Fruit fly (Drosophila melanogaster) whole organism, embryonic: ENCODE results near the gene corto.
A peak's percentile ranks its signal among the peaks of the same experiment; 100 is the strongest.

ENCODE experiments used
- Ada2b ChIP-seq: fragments of 200-800 bp; sonication (Bioruptor generic); IDR thresholded peaks from 2 replicates; pipeline ENCODE4 v1.3.6; 2022; ENCODE audit warnings: missing biosample characterization, missing genetic modification characterization
- BtbVII ChIP-seq: fragments of 200-800 bp; sonication (Bioruptor generic); optimal IDR thresholded peaks from 3 replicates; lab custom pipeline; 2017; ENCODE audit warnings: missing biosample characterization, mild to moderate bottlenecking, missing genetic modification characterization
- CG10959 ChIP-seq: fragments of 200-800 bp; sonication (Bioruptor generic); IDR thresholded peaks from 2 replicates; pipeline ENCODE4 v1.3.6; 2022; ENCODE audit warnings: missing biosample characterization, missing genetic modification characterization
- CG10979 ChIP-seq: fragments of 200-800 bp; sonication (Bioruptor generic); optimal IDR thresholded peaks from 2 replicates; lab custom pipeline; 2018; ENCODE audit warnings: missing biosample characterization, mild to moderate bottlenecking, missing genetic modification characterization, moderate library complexity
- CG11398 ChIP-seq: fragments of 200-800 bp; sonication (Bioruptor generic); optimal IDR thresholded peaks from 2 replicates; lab custom pipeline; 2016; ENCODE audit warnings: missing biosample characterization, missing genetic modification characterization
- CG12769 ChIP-seq: fragments of 200-800 bp; sonication (Bioruptor generic); optimal IDR thresholded peaks from 2 replicates; lab custom pipeline; 2019; ENCODE audit warnings: missing biosample characterization, mild to moderate bottlenecking, missing genetic modification characterization, moderate library complexity
- CG15011 ChIP-seq: fragments of 200-800 bp; sonication (Bioruptor generic); optimal IDR thresholded peaks from 3 replicates; lab custom pipeline; 2018; ENCODE audit warnings: missing biosample characterization, mild to moderate bottlenecking, missing genetic modification characterization
- CG15601 ChIP-seq: fragments of 200-800 bp; sonication (Bioruptor generic); optimal IDR thresholded peaks from 3 replicates; lab custom pipeline; 2019; ENCODE audit warnings: missing biosample characterization, mild to moderate bottlenecking, missing genetic modification characterization, moderate library complexity
- CG1603 ChIP-seq: fragments of 200-800 bp; sonication (Bioruptor generic); optimal IDR thresholded peaks from 2 replicates; lab custom pipeline; 2019; ENCODE audit warnings: missing biosample characterization, mild to moderate bottlenecking, missing genetic modification characterization, moderate library complexity
- CG1647 ChIP-seq: fragments of 200-800 bp; sonication (Bioruptor generic); optimal IDR thresholded peaks from 3 replicates; lab custom pipeline; 2016; ENCODE audit warnings: missing biosample characterization, missing genetic modification characterization
- CG1832 ChIP-seq: fragments of 200-800 bp; sonication (Bioruptor generic); optimal IDR thresholded peaks from 2 replicates; lab custom pipeline; 2017; ENCODE audit warnings: missing biosample characterization, mild to moderate bottlenecking, missing genetic modification characterization, inconsistent platforms
- CG18619 ChIP-seq: fragments of 200-800 bp; sonication (Bioruptor generic); optimal IDR thresholded peaks from 3 replicates; lab custom pipeline; 2017; ENCODE audit warnings: missing biosample characterization, mild to moderate bottlenecking, missing genetic modification characterization
- CG2120 ChIP-seq: fragments of 200-800 bp; sonication (Bioruptor generic); optimal IDR thresholded peaks from 3 replicates; lab custom pipeline; 2016; ENCODE audit warnings: missing biosample characterization, missing genetic modification characterization
- CG2678 ChIP-seq: fragments of 200-800 bp; sonication (Bioruptor generic); optimal IDR thresholded peaks from 3 replicates; lab custom pipeline; 2019; ENCODE audit warnings: missing biosample characterization, mild to moderate bottlenecking, missing genetic modification characterization, moderate library complexity
- CG31224 ChIP-seq: fragments of 200-800 bp; sonication (Bioruptor generic); IDR thresholded peaks from 2 replicates; pipeline ENCODE4 v1.3.6; 2022; ENCODE audit warnings: missing biosample characterization, missing genetic modification characterization
- CG3407 ChIP-seq: fragments of 200-800 bp; sonication (Bioruptor generic); optimal IDR thresholded peaks from 2 replicates; lab custom pipeline; 2018; ENCODE audit warnings: missing biosample characterization, mild to moderate bottlenecking, missing genetic modification characterization
- CG3838 ChIP-seq: fragments of 200-800 bp; sonication (Bioruptor generic); optimal IDR thresholded peaks from 3 replicates; lab custom pipeline; 2016; ENCODE audit warnings: missing biosample characterization, missing genetic modification characterization
- CG4707 ChIP-seq: fragments of 200-800 bp; sonication (Bioruptor generic); optimal IDR thresholded peaks from 2 replicates; lab custom pipeline; 2018; ENCODE audit warnings: missing biosample characterization, mild to moderate bottlenecking, missing genetic modification characterization, moderate library complexity
- CG4820 ChIP-seq: fragments of 200-800 bp; sonication (Bioruptor generic); optimal IDR thresholded peaks from 3 replicates; lab custom pipeline; 2016; ENCODE audit warnings: missing biosample characterization, missing genetic modification characterization
- CG6854 ChIP-seq: fragments of 200-800 bp; sonication (Bioruptor generic); optimal IDR thresholded peaks from 3 replicates; lab custom pipeline; 2017; ENCODE audit warnings: missing biosample characterization, mild to moderate bottlenecking, missing genetic modification characterization
- CG7357 ChIP-seq: fragments of 200-800 bp; sonication (Bioruptor generic); IDR thresholded peaks from 3 replicates; pipeline ENCODE4 v1.3.6; 2022; ENCODE audit warnings: missing biosample characterization, missing genetic modification characterization
- CG7839 ChIP-seq: fragments of 200-800 bp; sonication (Bioruptor generic); optimal IDR thresholded peaks from 3 replicates; lab custom pipeline; 2018; ENCODE audit warnings: missing biosample characterization, mild to moderate bottlenecking, missing genetic modification characterization, moderate library complexity
- CG8388 ChIP-seq: fragments of 200-800 bp; sonication (Bioruptor generic); optimal IDR thresholded peaks from 2 replicates; lab custom pipeline; 2019; ENCODE audit warnings: missing biosample characterization, mild to moderate bottlenecking, missing genetic modification characterization, moderate library complexity
- CG8924 ChIP-seq: fragments of 200-800 bp; optimal IDR thresholded peaks from 3 replicates; lab custom pipeline; 2019; ENCODE audit warnings: missing biosample characterization, mild to moderate bottlenecking, missing genetic modification characterization, moderate library complexity
- CG9817 ChIP-seq: fragments of 200-800 bp; sonication (Bioruptor generic); optimal IDR thresholded peaks from 2 replicates; lab custom pipeline; 2018; ENCODE audit warnings: missing biosample characterization, mild to moderate bottlenecking, missing genetic modification characterization, moderate library complexity
- Dek ChIP-seq: fragments of 200-800 bp; sonication (Bioruptor generic); optimal IDR thresholded peaks from 3 replicates; lab custom pipeline; 2019; ENCODE audit warnings: missing biosample characterization, mild to moderate bottlenecking, missing genetic modification characterization, moderate library complexity
- Kr ChIP-seq: fragments of 200-800 bp; sonication (Bioruptor generic); optimal IDR thresholded peaks from 2 replicates; lab custom pipeline; 2017; ENCODE audit warnings: missing biosample characterization, mild to moderate bottlenecking, missing genetic modification characterization
- Lpt ChIP-seq: fragments of >200 bp; optimal IDR thresholded peaks from 2 replicates; lab custom pipeline; 2018; ENCODE audit warnings: missing biosample characterization, missing genetic modification characterization
- Med ChIP-seq: fragments of 200-800 bp; sonication (Bioruptor generic); peaks from one replicate; lab custom pipeline; 2016; ENCODE audit warnings: missing biosample characterization, missing genetic modification characterization, mild to moderate bottlenecking, inconsistent platforms, moderate library complexity
- Oaz ChIP-seq: fragments of 200-800 bp; sonication (Bioruptor generic); IDR thresholded peaks from 2 replicates; pipeline ENCODE4 v1.3.6; 2022; ENCODE audit warnings: missing biosample characterization, missing genetic modification characterization
- Scr ChIP-seq: fragments of 200-800 bp; sonication (Bioruptor generic); IDR thresholded peaks from 2 replicates; pipeline ENCODE4 v1.3.6; 2022; ENCODE audit warnings: missing biosample characterization, missing genetic modification characterization; ENCODE audit not compliant: partially characterized antibody
- Side ChIP-seq: fragments of 200-800 bp; sonication (Bioruptor generic); optimal IDR thresholded peaks from 2 replicates; lab custom pipeline; 2016; ENCODE audit warnings: missing biosample characterization, missing genetic modification characterization
- Sox102F ChIP-seq: fragments of 200-800 bp; sonication (Bioruptor generic); optimal IDR thresholded peaks from 2 replicates; lab custom pipeline; 2018; ENCODE audit warnings: missing biosample characterization, mild to moderate bottlenecking, missing genetic modification characterization, moderate library complexity
- Ssrp ChIP-seq: fragments of 200-800 bp; sonication (Bioruptor generic); optimal IDR thresholded peaks from 2 replicates; lab custom pipeline; 2018; ENCODE audit warnings: missing biosample characterization, mild to moderate bottlenecking, missing genetic modification characterization, moderate library complexity
- Trl ChIP-seq, 3 experiments: fragments of >200 bp in 2 of 3; fragments of 200-800 bp in 1 of 3; sonication (Bioruptor generic) in 1 of 3; optimal IDR thresholded peaks; 2 replicates in 1 of 3; 3 replicates in 2 of 3; lab custom pipeline; 2016 to 2017; ENCODE audit warnings: missing biosample characterization in 1 of 3, missing genetic modification characterization in 1 of 3
- aop ChIP-seq: fragments of 200-800 bp; sonication (Bioruptor generic); IDR thresholded peaks from 2 replicates; pipeline ENCODE4 v1.3.6; 2022; ENCODE audit warnings: missing biosample characterization, missing genetic modification characterization
- btn ChIP-seq: fragments of 200-800 bp; sonication (Bioruptor generic); optimal IDR thresholded peaks from 2 replicates; lab custom pipeline; 2016; ENCODE audit warnings: missing biosample characterization, missing genetic modification characterization
- dmrt99B ChIP-seq: fragments of 200-800 bp; sonication (Bioruptor generic); optimal IDR thresholded peaks from 2 replicates; lab custom pipeline; 2018; ENCODE audit warnings: missing biosample characterization, mild to moderate bottlenecking, missing genetic modification characterization, moderate library complexity
- fu2 ChIP-seq: fragments of 200-800 bp; sonication (Bioruptor generic); optimal IDR thresholded peaks from 2 replicates; lab custom pipeline; 2016; ENCODE audit warnings: missing biosample characterization, missing genetic modification characterization
- gem ChIP-seq: fragments of 200-800 bp; sonication (Bioruptor generic); optimal IDR thresholded peaks from 2 replicates; lab custom pipeline; 2019; ENCODE audit warnings: missing biosample characterization, mild to moderate bottlenecking, missing genetic modification characterization, moderate library complexity
- hth ChIP-seq: fragments of >200 bp; optimal IDR thresholded peaks from 2 replicates; lab custom pipeline; 2017; ENCODE audit warnings: inconsistent platforms
- kay ChIP-seq: fragments of 200-800 bp; sonication (Bioruptor generic); optimal IDR thresholded peaks from 2 replicates; lab custom pipeline; 2016; ENCODE audit warnings: missing biosample characterization, missing genetic modification characterization
- nau ChIP-seq: fragments of 200-800 bp; sonication (Bioruptor generic); optimal IDR thresholded peaks from 3 replicates; lab custom pipeline; 2017; ENCODE audit warnings: missing biosample characterization, mild to moderate bottlenecking, missing genetic modification characterization, missing genetic modification reagents
- odd ChIP-seq: fragments of 200-800 bp; sonication (Bioruptor generic); optimal IDR thresholded peaks from 2 replicates; lab custom pipeline; 2017; ENCODE audit warnings: missing biosample characterization, mild to moderate bottlenecking, missing genetic modification characterization
- pita ChIP-seq: fragments of 200-800 bp; sonication (Bioruptor generic); optimal IDR thresholded peaks from 2 replicates; lab custom pipeline; 2017; ENCODE audit warnings: missing biosample characterization, mild to moderate bottlenecking, missing genetic modification characterization
- sim ChIP-seq: fragments of 200-800 bp; sonication (Bioruptor generic); IDR thresholded peaks from 2 replicates; pipeline ENCODE4 v1.3.6; 2022; ENCODE audit warnings: missing biosample characterization, missing genetic modification characterization
- sob ChIP-seq: fragments of 200-800 bp; sonication (Bioruptor generic); IDR thresholded peaks from 2 replicates; pipeline ENCODE4 v1.3.6; 2022; ENCODE audit warnings: missing biosample characterization, missing genetic modification characterization
- tll ChIP-seq, 2 experiments: fragments of 200-800 bp in 1 of 2; fragments of >200 bp in 1 of 2; sonication (Bioruptor generic) in 1 of 2; optimal IDR thresholded peaks; 2 replicates each; lab custom pipeline; 2017 to 2019; ENCODE audit warnings: missing biosample characterization in 2 of 2, missing genetic modification characterization in 2 of 2, mild to moderate bottlenecking in 1 of 2, moderate library complexity in 1 of 2
- twi ChIP-seq: fragments of 200-800 bp; optimal IDR thresholded peaks from 2 replicates; lab custom pipeline; 2019; ENCODE audit warnings: missing biosample characterization, mild to moderate bottlenecking, missing genetic modification characterization, moderate library complexity
- tx ChIP-seq: fragments of 200-800 bp; sonication (Bioruptor generic); optimal IDR thresholded peaks from 2 replicates; lab custom pipeline; 2016; ENCODE audit warnings: missing biosample characterization, missing genetic modification characterization
- vnd ChIP-seq: fragments of 200-800 bp; sonication (Bioruptor generic); IDR thresholded peaks from 3 replicates; pipeline ENCODE4 v1.3.6; 2022; ENCODE audit warnings: missing biosample characterization, missing genetic modification characterization; ENCODE audit not compliant: partially characterized antibody

The corto gene

dm6 chr3R:5031881-5032280 lies 55.0 kb downstream of the corto start (continued):
- TF ChIP-seq CG10959 (GFP tag; lab: Robert Waterston, UW) (no peak), CG4707 (GFP tag; lab: Kevin White, UChicago) (peak; percentile 60), CG9817 (tag; lab: Kevin White, UChicago) (no peak), Trl (optimal IDR thresholded peaks at IDR 0.05; lab: Kevin White, UChicago) (no peak), Trl (GFP tag; optimal IDR thresholded peaks at IDR 0.05; lab: Kevin White, UChicago) (peak; percentile 15), Oaz (GFP tag; lab: Robert Waterston, UW) (no peak), CG3838 (GFP tag; lab: Kevin White, UChicago) (no peak), CG6854 (no peak), gem (tag; lab: Kevin White, UChicago) (peak; percentile 10), CG3407 (GFP tag; lab: Kevin White, UChicago) (peak; percentile 43), fu2 (GFP tag; lab: Kevin White, UChicago) (no peak), BtbVII (GFP tag; lab: Kevin White, UChicago) (peak; percentile 13), kay (no peak), CG18619 (GFP tag; lab: Kevin White, UChicago) (peak; percentile 18), CG4820 (no peak), pita (GFP tag; lab: Kevin White, UChicago) (no peak), CG15011 (GFP tag; lab: Kevin White, UChicago) (peak; percentile 8), CG31224 (no peak), CG8388 (GFP tag; lab: Kevin White, UChicago) (no peak), aop (no peak), CG1603 (tag; lab: Kevin White, UChicago) (peak; percentile 13), CG2120 (no peak), Kr (GFP tag; lab: Kevin White, UChicago) (no peak), CG11398 (GFP tag; lab: Kevin White, UChicago) (no peak), Dek (tag; lab: Kevin White, UChicago) (no peak), tx (GFP tag; lab: Kevin White, UChicago) (no peak), CG12769 (peak; percentile 64), CG15601 (peak; percentile 48), tll (GFP tag; optimal IDR thresholded peaks at IDR 0.05; lab: Kevin White, UChicago) (no peak), CG1832 (GFP tag; lab: Kevin White, UChicago) (no peak), Sox102F (GFP tag; lab: Kevin White, UChicago) (peak; percentile 6), Ssrp (tag; lab: Kevin White, UChicago) (no peak), odd (GFP tag; lab: Kevin White, UChicago) (peak; percentile 8), sob (peak; percentile 28; the same call in 1 of the 2 replicates), hth (lab: Kevin White, UChicago) (no peak), Med (GFP tag; lab: Kevin White, UChicago) (peak; percentile 79), CG7839 (tag; lab: Kevin White, UChicago) (no peak), CG2678 (tag; lab: Kevin White, UChicago) (peak; percentile 38), Side (GFP tag; lab: Kevin White, UChicago) (no peak), dmrt99B (no peak), CG10979 (tag; lab: Kevin White, UChicago) (no peak), btn (GFP tag; lab: Kevin White, UChicago) (no peak), Lpt (no peak), Ada2b (no peak), CG7357 (GFP tag; lab: Robert Waterston, UW) (no peak), twi (tag; lab: Kevin White, UChicago) (peak; percentile 36), Scr (GFP tag; lab: Robert Waterston, UW) (no peak), nau (GFP tag; lab: Kevin White, UChicago) (no peak), CG1647 (no peak), CG8924 (tag; lab: Kevin White, UChicago) (no peak), sim (GFP tag; lab: Robert Waterston, UW) (no peak), vnd (GFP tag; lab: Robert Waterston, UW) (no peak)
